Fruit fly (Drosophila melanogaster): Measurements from ENCODE around the gene ND-ASHI.
A peak's percentile ranks its signal among the peaks of the same experiment; 100 is the strongest.

ND-ASHI gene

DNA sequence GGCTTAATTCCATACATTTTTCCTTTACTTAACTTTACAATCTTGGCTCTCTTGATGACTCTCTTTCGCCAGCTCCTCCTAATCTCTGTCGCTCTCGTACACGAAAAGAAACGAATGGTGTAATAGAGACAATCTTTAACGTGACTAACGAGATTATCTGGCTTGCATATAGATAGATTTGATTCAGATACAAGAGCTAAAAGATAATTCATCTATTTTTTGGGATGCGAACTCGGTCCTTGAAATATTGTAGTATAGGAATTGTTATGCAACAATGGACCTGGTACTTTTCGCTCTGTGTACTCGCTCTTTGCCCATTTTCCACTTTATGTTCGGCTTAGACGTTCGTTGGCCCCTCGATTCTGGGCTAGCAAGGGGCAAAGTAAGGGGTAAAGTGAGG is 32.4 kb upstream of the ND-ASHI start (continued):
- TF ChIP-seq emc (GFP tag; optimal IDR thresholded peaks at IDR 0.05): peak; percentile 43
- TF ChIP-seq vvl (GFP tag; IDR thresholded peaks at IDR 0.05): peak; percentile 83
- no peak for TF ChIP-seq HLHmδ (GFP tag; optimal IDR thresholded peaks at IDR 0.05)
- peak; percentile 80 for TF ChIP-seq her (GFP tag; optimal IDR thresholded peaks at IDR 0.05)
- TF ChIP-seq CG4328 (GFP tag; optimal IDR thresholded peaks at IDR 0.05): peak; percentile 63
- peak; percentile 41 for TF ChIP-seq nom (GFP tag; optimal IDR thresholded peaks at IDR 0.05)
- no peak for TF ChIP-seq CG10431 (GFP tag; optimal IDR thresholded peaks at IDR 0.05)
- TF ChIP-seq gcm (GFP tag; optimal IDR thresholded peaks at IDR 0.05): peak; percentile 81
- no peak for TF ChIP-seq rib (GFP tag; IDR thresholded peaks at IDR 0.05)
- peak; percentile 65 for TF ChIP-seq CG13775 (GFP tag; optimal IDR thresholded peaks at IDR 0.05)
- TF ChIP-seq CG4707 (GFP tag; optimal IDR thresholded peaks at IDR 0.05): peak; percentile 65
- TF ChIP-seq h (optimal IDR thresholded peaks at IDR 0.05): no peak
- peak; percentile 61 for TF ChIP-seq NK7.1 (GFP tag; optimal IDR thresholded peaks at IDR 0.05)
- peak; percentile 35 for TF ChIP-seq luna (GFP tag; optimal IDR thresholded peaks at IDR 0.05)
- 0 out of 2 replicates have a peak, but pooled peaks have one; percentile 12 for TF ChIP-seq Oaz (GFP tag; IDR thresholded peaks at IDR 0.05)
- no peak for TF ChIP-seq hb (GFP tag; IDR thresholded peaks at IDR 0.05; ENCODE audit: partially characterized antibody)
- peak; percentile 49 for TF ChIP-seq run (tag; optimal IDR thresholded peaks at IDR 0.05)
- TF ChIP-seq C15 (GFP tag; IDR thresholded peaks at IDR 0.05): 0 out of 3 replicates have a peak, but pooled peaks have one; percentile 39
- peak; percentile 44; the same call in 1 of the 3 replicates for TF ChIP-seq ase (GFP tag; IDR thresholded peaks at IDR 0.05)
- peak; percentile 71 for TF ChIP-seq sisA (GFP tag; IDR thresholded peaks at IDR 0.05)
- peak; percentile 52 for TF ChIP-seq Mes4 (GFP tag; optimal IDR thresholded peaks at IDR 0.05)
- TF ChIP-seq Mrtf (GFP tag; IDR thresholded peaks at IDR 0.05): peak; percentile 68; the same call in 2 of the 3 replicates
- peak in 1 of 2 experiments; percentile 90 for TF ChIP-seq eve (GFP tag; optimal IDR thresholded peaks at IDR 0.05)
- peak; percentile 45 for TF ChIP-seq CG2202 (tag; optimal IDR thresholded peaks at IDR 0.05)
- peak; percentile 64 for TF ChIP-seq Sox100B (GFP tag; optimal IDR thresholded peaks at IDR 0.05)
- no peak for TF ChIP-seq CG8478 (optimal IDR thresholded peaks at IDR 0.05)
- TF ChIP-seq CG4617 (GFP tag; optimal IDR thresholded peaks at IDR 0.05; ENCODE audit: borderline replicate concordance): peak; percentile 26
- TF ChIP-seq jigr1 (GFP tag; IDR thresholded peaks at IDR 0.05): peak; percentile 25; the same call in 1 of the 3 replicates
- TF ChIP-seq tup (GFP tag; optimal IDR thresholded peaks at IDR 0.05): peak; percentile 48
- peak; percentile 71 for TF ChIP-seq ara (GFP tag; IDR thresholded peaks at IDR 0.05)
- peak; percentile 58 for TF ChIP-seq CG9876 (GFP tag; optimal IDR thresholded peaks at IDR 0.05)
- peak; percentile 47 for TF ChIP-seq NC2α (GFP tag; optimal IDR thresholded peaks at IDR 0.05)
- peak; percentile 65 for TF ChIP-seq ttk (GFP tag; IDR thresholded peaks at IDR 0.05)
- no peak for TF ChIP-seq Taf1 (GFP tag; IDR thresholded peaks at IDR 0.05)
- TF ChIP-seq CG7745 (tag; optimal IDR thresholded peaks at IDR 0.05): no peak
- TF ChIP-seq Gug (GFP tag; IDR thresholded peaks at IDR 0.05): peak; percentile 53; the same call in 3 of the 4 replicates
- TF ChIP-seq fu2 (GFP tag; optimal IDR thresholded peaks at IDR 0.05): peak; percentile 71
- peak; percentile 80 for TF ChIP-seq Deaf1 (tag; optimal IDR thresholded peaks at IDR 0.05)
- TF ChIP-seq repo (GFP tag; optimal IDR thresholded peaks at IDR 0.05): peak; percentile 66
- TF ChIP-seq ken (GFP tag; IDR thresholded peaks at IDR 0.05): peak; percentile 70; the same call in 2 of the 3 replicates
- no peak for TF ChIP-seq CG17912 (GFP tag; optimal IDR thresholded peaks at IDR 0.05)
- TF ChIP-seq unc-4 (GFP tag; IDR thresholded peaks at IDR 0.05; ENCODE audit: partially characterized antibody): no peak
- TF ChIP-seq schlank (tag; optimal IDR thresholded peaks at IDR 0.05): peak; percentile 40
- TF ChIP-seq CG6791 (GFP tag; IDR thresholded peaks at IDR 0.05; ENCODE audit: partially characterized antibody): no peak
- peak; percentile 60; the same call in 2 of the 3 replicates for TF ChIP-seq croc (GFP tag; conservative IDR thresholded peaks at IDR 0.05)
- TF ChIP-seq CG12104 (GFP tag; optimal IDR thresholded peaks at IDR 0.05): peak; percentile 53
- peak; percentile 24 for TF ChIP-seq TFAM (GFP tag; optimal IDR thresholded peaks at IDR 0.05)
- no peak for TF ChIP-seq CG16813 (GFP tag; IDR thresholded peaks at IDR 0.05; ENCODE audit: partially characterized antibody)
- TF ChIP-seq Scr (GFP tag; IDR thresholded peaks at IDR 0.05; ENCODE audit: partially characterized antibody): no peak
- peak; percentile 59 for TF ChIP-seq CG6689 (GFP tag; IDR thresholded peaks at IDR 0.05)
- TF ChIP-seq vnd (GFP tag; IDR thresholded peaks at IDR 0.05; ENCODE audit: partially characterized antibody): no peak

Data from whole organism, embryonic.